Worm (Caenorhabditis elegans) whole organism, L2 larva: ENCODE measurements around the gene H10D18.5.

ENCODE experiments used
- C34F6.9 ChIP-seq: fragments of 150-350 bp; optimal IDR thresholded peaks from 2 replicates; lab custom pipeline; 2014; ENCODE audit warnings: missing biosample characterization, missing genetic modification characterization
- F13H6.1 ChIP-seq: sonication (generic microtip); optimal IDR thresholded peaks from 2 replicates; lab custom pipeline; 2016; ENCODE audit warnings: missing genetic modification characterization, missing compliant biosample characterization
- Y55F3AM.14 ChIP-seq: fragments of 200-800 bp; sonication (Bioruptor generic); optimal IDR thresholded peaks from 2 replicates; lab custom pipeline; 2018; ENCODE audit warnings: mild to moderate bottlenecking, missing genetic modification characterization, missing compliant biosample characterization
- ZK546.5 ChIP-seq: sonication (generic microtip); optimal IDR thresholded peaks from 2 replicates; lab custom pipeline; 2017; ENCODE audit warnings: missing biosample characterization, missing genetic modification characterization
- aly-2 ChIP-seq: fragments of 150-350 bp; optimal IDR thresholded peaks from 2 replicates; lab custom pipeline; 2014; ENCODE audit warnings: missing biosample characterization, missing genetic modification characterization
- blmp-1 ChIP-seq: sonication (generic microtip); optimal IDR thresholded peaks from 2 replicates; lab custom pipeline; 2017; ENCODE audit warnings: missing genetic modification characterization, mild to moderate bottlenecking, missing compliant biosample characterization, antibody characterized with exemption, moderate library complexity; ENCODE audit not compliant: insufficient read depth
- ceh-16 ChIP-seq: fragments of 150-350 bp; optimal IDR thresholded peaks from 2 replicates; lab custom pipeline; 2014; ENCODE audit warnings: missing biosample characterization, missing genetic modification characterization
- dmd-4 ChIP-seq: sonication (generic microtip); optimal IDR thresholded peaks from 2 replicates; lab custom pipeline; 2017; ENCODE audit warnings: missing biosample characterization, missing genetic modification characterization
- elt-1 ChIP-seq: fragments of 150-350 bp; optimal IDR thresholded peaks from 2 replicates; lab custom pipeline; 2014; ENCODE audit warnings: missing biosample characterization, missing genetic modification characterization
- fos-1 ChIP-seq: fragments of 150-350 bp; optimal IDR thresholded peaks from 2 replicates; lab custom pipeline; 2014; ENCODE audit warnings: missing biosample characterization, missing genetic modification characterization
- lin-13 ChIP-seq: fragments of 150-350 bp; optimal IDR thresholded peaks from 2 replicates; lab custom pipeline; 2014; ENCODE audit warnings: missing biosample characterization, missing genetic modification reagents, missing genetic modification characterization
- lin-39 ChIP-seq: fragments of 150-350 bp; optimal IDR thresholded peaks from 2 replicates; lab custom pipeline; 2014; ENCODE audit warnings: missing biosample characterization, missing genetic modification reagents, missing genetic modification characterization
- lsy-2 ChIP-seq, 2 experiments: fragments of 150-350 bp in 1 of 2; sonication (generic microtip) in 1 of 2; optimal IDR thresholded peaks; 2 replicates each; lab custom pipeline; 2014 to 2017; ENCODE audit warnings: missing biosample characterization in 2 of 2, missing genetic modification characterization in 2 of 2
- mab-5 ChIP-seq: fragments of 150-350 bp; optimal IDR thresholded peaks from 2 replicates; lab custom pipeline; 2014; ENCODE audit warnings: missing biosample characterization, missing genetic modification characterization
- mbf-1 ChIP-seq: sonication (generic microtip); optimal IDR thresholded peaks from 2 replicates; lab custom pipeline; 2017; ENCODE audit warnings: missing biosample characterization, missing genetic modification characterization
- mdl-1 ChIP-seq, 2 experiments: fragments of 150-350 bp in 1 of 2; sonication (generic microtip) in 1 of 2; optimal IDR thresholded peaks; 2 replicates each; lab custom pipeline; 2017; ENCODE audit warnings: missing biosample characterization in 2 of 2, missing genetic modification characterization in 2 of 2
- nhr-10 ChIP-seq: sonication (generic microtip); optimal IDR thresholded peaks from 2 replicates; lab custom pipeline; 2017; ENCODE audit warnings: missing biosample characterization, missing genetic modification characterization
- nhr-11 ChIP-seq: fragments of 150-350 bp; optimal IDR thresholded peaks from 2 replicates; lab custom pipeline; 2014; ENCODE audit warnings: missing biosample characterization, missing genetic modification characterization
- nhr-12 ChIP-seq: fragments of 150-350 bp; optimal IDR thresholded peaks from 2 replicates; lab custom pipeline; 2014; ENCODE audit warnings: missing biosample characterization, missing genetic modification characterization
- nhr-129 ChIP-seq: fragments of 150-350 bp; optimal IDR thresholded peaks from 2 replicates; lab custom pipeline; 2014; ENCODE audit warnings: missing biosample characterization, missing genetic modification characterization
- nhr-21 ChIP-seq: fragments of 150-350 bp; optimal IDR thresholded peaks from 2 replicates; lab custom pipeline; 2014; ENCODE audit warnings: missing biosample characterization, missing genetic modification characterization
- nhr-237 ChIP-seq: fragments of 150-350 bp; optimal IDR thresholded peaks from 2 replicates; lab custom pipeline; 2014; ENCODE audit warnings: missing biosample characterization, missing genetic modification characterization
- nhr-6 ChIP-seq: fragments of 150-350 bp; optimal IDR thresholded peaks from 2 replicates; lab custom pipeline; 2014; ENCODE audit warnings: missing biosample characterization, missing genetic modification characterization
- peb-1 ChIP-seq: fragments of 150-350 bp; optimal IDR thresholded peaks from 2 replicates; lab custom pipeline; 2014; ENCODE audit warnings: missing biosample characterization, missing genetic modification characterization
- sem-4 ChIP-seq: fragments of 150-350 bp; optimal IDR thresholded peaks from 2 replicates; lab custom pipeline; 2014; ENCODE audit warnings: missing biosample characterization, missing genetic modification reagents, missing genetic modification characterization
- sma-3 ChIP-seq: sonication (generic microtip); optimal IDR thresholded peaks from 2 replicates; lab custom pipeline; 2016; ENCODE audit warnings: missing genetic modification reagents, missing genetic modification characterization, missing compliant biosample characterization
- sma-9 ChIP-seq, 2 experiments: fragments of 150-350 bp in 1 of 2; sonication (generic microtip) in 1 of 2; optimal IDR thresholded peaks; 2 replicates each; lab custom pipeline; 2014 to 2016; ENCODE audit warnings: missing genetic modification characterization in 2 of 2, mild to moderate bottlenecking in 1 of 2, missing biosample characterization in 1 of 2, missing compliant biosample characterization in 1 of 2, missing genetic modification reagents in 1 of 2, moderate library complexity in 1 of 2
- snpc-4 ChIP-seq: fragments of 150-350 bp; optimal IDR thresholded peaks from 2 replicates; lab custom pipeline; 2014; ENCODE audit warnings: missing biosample characterization, missing genetic modification characterization
- unc-55 ChIP-seq: fragments of 150-350 bp; sonication (generic microtip); optimal IDR thresholded peaks from 3 replicates; lab custom pipeline; 2014; ENCODE audit warnings: missing biosample characterization, missing genetic modification reagents, missing genetic modification characterization
- unc-62 ChIP-seq: fragments of 150-350 bp; optimal IDR thresholded peaks from 2 replicates; lab custom pipeline; 2014; ENCODE audit warnings: missing biosample characterization, missing genetic modification reagents, missing genetic modification characterization
- zag-1 ChIP-seq: fragments of 150-350 bp; optimal IDR thresholded peaks from 2 replicates; lab custom pipeline; 2014; ENCODE audit warnings: missing biosample characterization, missing genetic modification characterization
- ztf-1 ChIP-seq: fragments of 200-800 bp; sonication (Bioruptor generic); conservative IDR thresholded peaks from 2 replicates; pipeline ENCODE4 v1.3.6; 2022; ENCODE audit warnings: missing genetic modification characterization, missing compliant biosample characterization
- ztf-11 ChIP-seq: sonication (generic microtip); optimal IDR thresholded peaks from 2 replicates; lab custom pipeline; 2017; ENCODE audit warnings: missing biosample characterization, missing genetic modification characterization
- ztf-4 ChIP-seq: fragments of 150-350 bp; optimal IDR thresholded peaks from 2 replicates; lab custom pipeline; 2014; ENCODE audit warnings: missing biosample characterization, missing genetic modification characterization

The H10D18.5 gene

ce11 chrV:3870359-3870758 lies 38.8 kb upstream of the H10D18.5 start:
- TF ChIP-seq nhr-6 (peak; percentile 1), sma-9 (GFP tag; optimal IDR thresholded peaks at IDR 0.05; lab: Kevin White, UChicago) (no peak), sma-9 (tag; optimal IDR thresholded peaks at IDR 0.05; lab: Kevin White, UChicago) (no peak), lsy-2 (tag; optimal IDR thresholded peaks at IDR 0.05; lab: Kevin White, UChicago) (peak in 1 of 2 experiments; percentile 24), nhr-21 (tag; lab: Kevin White, UChicago) (peak; percentile 86), dmd-4 (tag; lab: Kevin White, UChicago) (peak; percentile 62), nhr-11 (tag; lab: Kevin White, UChicago) (no peak), ztf-4 (peak; percentile 59)
- TF ChIP-seq, all 48 proteins: peak for 5

ce11 chrV:3868905-3869304 lies 37.4 kb upstream of the H10D18.5 start, which contains the start of gene nhr-157:
nhr-157 (minus strand) TSS chrV:3869005.
- TF ChIP-seq sma-3 (GFP tag; lab: Kevin White, UChicago) (no peak), Y55F3AM.14 (GFP tag; lab: Kevin White, UChicago) (no peak), unc-62 (GFP tag; lab: Kevin White, UChicago) (no peak), dmd-4 (tag; lab: Kevin White, UChicago) (no peak), lin-39 (no peak), C34F6.9 (tag; lab: Kevin White, UChicago) (no peak), mab-5 (tag; lab: Kevin White, UChicago) (no peak), ztf-4 (no peak), ZK546.5 (no peak)

- TF ChIP-seq elt-1 (peak; percentile 38), unc-55 (GFP tag; lab: Kevin White, UChicago) (no peak)
Measured at ce11 chrV:3865273-3865672, 33.8 kb upstream of the H10D18.5 start.

- TF ChIP-seq sma-3 (GFP tag; lab: Kevin White, UChicago) = no peak
- TF ChIP-seq nhr-12 (tag; lab: Kevin White, UChicago) = no peak
- TF ChIP-seq peb-1 (tag; lab: Kevin White, UChicago) = no peak
- no peak for TF ChIP-seq fos-1 (tag; lab: Kevin White, UChicago)
- no peak for TF ChIP-seq Y55F3AM.14 (GFP tag; lab: Kevin White, UChicago)
- TF ChIP-seq lin-39 = no peak
- TF ChIP-seq sma-9 (GFP tag; optimal IDR thresholded peaks at IDR 0.05; lab: Kevin White, UChicago) = no peak
- no peak for TF ChIP-seq sma-9 (tag; optimal IDR thresholded peaks at IDR 0.05; lab: Kevin White, UChicago)
- TF ChIP-seq ztf-1 = no peak
- no peak for TF ChIP-seq lin-13 (GFP tag; lab: Kevin White, UChicago)
- no peak for TF ChIP-seq elt-1
- no peak for TF ChIP-seq nhr-237 (tag; lab: Kevin White, UChicago)
- no peak for TF ChIP-seq ceh-16 (tag; lab: Kevin White, UChicago)
Measured at ce11 chrV:3862851-3863250, 31.3 kb upstream of the H10D18.5 start, which contains the start of gene nhr-187. nhr-187 (minus strand) TSS chrV:3862951.

- TF ChIP-seq sma-3 (GFP tag; lab: Kevin White, UChicago) (no peak), nhr-10 (tag; lab: Kevin White, UChicago) (no peak), ztf-11 (tag; lab: Kevin White, UChicago) (no peak), aly-2 (tag; lab: Kevin White, UChicago) (no peak), peb-1 (tag; lab: Kevin White, UChicago) (no peak), ztf-4 (no peak), F13H6.1 (tag; lab: Kevin White, UChicago) (no peak), nhr-129 (no peak), ZK546.5 (no peak), blmp-1 (tag; lab: Kevin White, UChicago) (no peak), nhr-12 (tag; lab: Kevin White, UChicago) (no peak), fos-1 (tag; lab: Kevin White, UChicago) (no peak), sem-4 (tag; lab: Kevin White, UChicago) (no peak), C34F6.9 (tag; lab: Kevin White, UChicago) (no peak), zag-1 (no peak), mdl-1 (tag; optimal IDR thresholded peaks at IDR 0.05; lab: Kevin White, UChicago) (no peak), mbf-1 (tag; lab: Kevin White, UChicago) (no peak), snpc-4 (tag; lab: Kevin White, UChicago) (no peak), unc-55 (GFP tag; lab: Kevin White, UChicago) (no peak), ceh-16 (tag; lab: Kevin White, UChicago) (no peak)
Measured at ce11 chrV:3860123-3860522, 28.6 kb upstream of the H10D18.5 start, which contains the start of gene nhr-189. nhr-189 (minus strand) TSS chrV:3860243.
